Fruit fly (Drosophila melanogaster): Measurements from ENCODE around the gene U2af38.

The U2af38 gene

dm6 chr2L:277122-277671, 17.3 kb downstream of the U2af38 start, which contains the start of gene smo (continued):
- TF ChIP-seq CG13296 (GFP tag; optimal IDR thresholded peaks at IDR 0.05), result no peak
- TF ChIP-seq CG9932 (GFP tag; IDR thresholded peaks at IDR 0.05), result peak; percentile 57
- TF ChIP-seq Dad (GFP tag; optimal IDR thresholded peaks at IDR 0.05), result no peak
- no peak for TF ChIP-seq Jarid2 (GFP tag; optimal IDR thresholded peaks at IDR 0.05)
- no peak for TF ChIP-seq CG32772 (GFP tag; IDR thresholded peaks at IDR 0.05)
- TF ChIP-seq Asciz (GFP tag; optimal IDR thresholded peaks at IDR 0.05), result no peak
- TF ChIP-seq dan (GFP tag; IDR thresholded peaks at IDR 0.05), result no peak
- TF ChIP-seq kah (GFP tag; optimal IDR thresholded peaks at IDR 0.05), result no peak
- peak; percentile 36 for TF ChIP-seq Dip3 (GFP tag; optimal IDR thresholded peaks at IDR 0.05)
- TF ChIP-seq CG10565 (GFP tag; optimal IDR thresholded peaks at IDR 0.05), result no peak
- TF ChIP-seq tna (GFP tag; IDR thresholded peaks at IDR 0.05; ENCODE audit: partially characterized antibody), result peak; percentile 53; the same call in 1 of the 2 replicates
- TF ChIP-seq CG10959 (GFP tag; IDR thresholded peaks at IDR 0.05), result no peak
- TF ChIP-seq Hr51 (GFP tag; optimal IDR thresholded peaks at IDR 0.05), result peak in 1 of 2 experiments; percentile 68
- no peak for TF ChIP-seq CG18599 (GFP tag; optimal IDR thresholded peaks at IDR 0.05)
- TF ChIP-seq crp (GFP tag; optimal IDR thresholded peaks at IDR 0.05), result peak in 1 of 2 experiments; percentile 19
- peak; percentile 88 for TF ChIP-seq Scr (GFP tag; IDR thresholded peaks at IDR 0.05; ENCODE audit: partially characterized antibody)
- TF ChIP-seq sens (GFP tag), result peak; percentile 84
- TF ChIP-seq Mad (GFP tag; optimal IDR thresholded peaks at IDR 0.05), result peak; percentile 51
- TF ChIP-seq CG42726 (GFP tag; IDR thresholded peaks at IDR 0.05; ENCODE audit: partially characterized antibody), result peak; percentile 89
- peak; percentile 35 for TF ChIP-seq ssp (GFP tag; IDR thresholded peaks at IDR 0.05)
- TF ChIP-seq vfl (GFP tag; optimal IDR thresholded peaks at IDR 0.05), result peak; percentile 3
- TF ChIP-seq ftz-f1 (GFP tag; optimal IDR thresholded peaks at IDR 0.05), result no peak
- TF ChIP-seq Fer1 (GFP tag; optimal IDR thresholded peaks at IDR 0.05), result no peak
- TF ChIP-seq jumu (GFP tag; optimal IDR thresholded peaks at IDR 0.05), result peak; percentile 61
- TF ChIP-seq Sry-δ (GFP tag; optimal IDR thresholded peaks at IDR 0.05), result peak; percentile 98
- TF ChIP-seq H2.0 (GFP tag; IDR thresholded peaks at IDR 0.05), result no peak
- TF ChIP-seq C15 (GFP tag; IDR thresholded peaks at IDR 0.05), result no peak
- no peak for TF ChIP-seq fd3F (GFP tag; optimal IDR thresholded peaks at IDR 0.05)
- no peak for TF ChIP-seq da (GFP tag; optimal IDR thresholded peaks at IDR 0.05)
- no peak for TF ChIP-seq CG1792 (GFP tag; optimal IDR thresholded peaks at IDR 0.05)
- TF ChIP-seq ab (GFP tag; optimal IDR thresholded peaks at IDR 0.05), result no peak
- TF ChIP-seq CG11695 (GFP tag; IDR thresholded peaks at IDR 0.05), result no peak
- TF ChIP-seq disco-r (GFP tag; optimal IDR thresholded peaks at IDR 0.05), result peak; percentile 34
- peak; percentile 90 for TF ChIP-seq CG2116 (GFP tag; optimal IDR thresholded peaks at IDR 0.05)
- TF ChIP-seq CG30431 (GFP tag; optimal IDR thresholded peaks at IDR 0.05), result no peak
- peak; percentile 33 for TF ChIP-seq chn (GFP tag; optimal IDR thresholded peaks at IDR 0.05)
- no peak for TF ChIP-seq CG9215 (GFP tag; IDR thresholded peaks at IDR 0.05)
- TF ChIP-seq CG7928 (GFP tag; optimal IDR thresholded peaks at IDR 0.05), result peak; percentile 7
- TF ChIP-seq NC2β (GFP tag; optimal IDR thresholded peaks at IDR 0.05), result peak; percentile 56
- no peak for TF ChIP-seq E2f1 (GFP tag; IDR thresholded peaks at IDR 0.05)
- TF ChIP-seq corto (GFP tag; optimal IDR thresholded peaks at IDR 0.05), result no peak
- peak; percentile 89 for TF ChIP-seq CG16813 (GFP tag; IDR thresholded peaks at IDR 0.05; ENCODE audit: partially characterized antibody)
- no peak for TF ChIP-seq gcm (GFP tag; optimal IDR thresholded peaks at IDR 0.05)
- TF ChIP-seq pan (optimal IDR thresholded peaks at IDR 0.05), result no peak
- TF ChIP-seq pan (GFP tag; optimal IDR thresholded peaks at IDR 0.05 in 1 of 2, IDR thresholded peaks at IDR 0.05 in 1 of 2), result no peak
- peak; percentile 41; the same call in 2 of the 3 replicates for TF ChIP-seq CG17361 (GFP tag; IDR thresholded peaks at IDR 0.05)
- TF ChIP-seq Ravus (GFP tag; IDR thresholded peaks at IDR 0.05), result no peak
- TF ChIP-seq Myb (GFP tag; optimal IDR thresholded peaks at IDR 0.05), result peak; percentile 70
- TF ChIP-seq sna (GFP tag; IDR thresholded peaks at IDR 0.05; ENCODE audit: partially characterized antibody), result peak; percentile 76; the same call in 1 of the 2 replicates
- no peak for TF ChIP-seq CG9609 (GFP tag; optimal IDR thresholded peaks at IDR 0.05)
- no peak for TF ChIP-seq so (GFP tag; IDR thresholded peaks at IDR 0.05)
